Worm (Caenorhabditis elegans) whole organism, L3 larva: Measurements from ENCODE around the gene F10E7.2.

Source experiments
- ceh-82 ChIP-seq: fragments of 150-350 bp; optimal IDR thresholded peaks from 2 replicates; lab custom pipeline; 2014; ENCODE audit warnings: missing biosample characterization, missing genetic modification characterization
- fos-1 ChIP-seq: fragments of 150-350 bp; optimal IDR thresholded peaks from 2 replicates; lab custom pipeline; 2014; ENCODE audit warnings: missing biosample characterization, missing genetic modification characterization
- nhr-237 ChIP-seq: fragments of 150-350 bp; optimal IDR thresholded peaks from 2 replicates; lab custom pipeline; 2014; ENCODE audit warnings: missing biosample characterization, missing genetic modification characterization

DNA sequence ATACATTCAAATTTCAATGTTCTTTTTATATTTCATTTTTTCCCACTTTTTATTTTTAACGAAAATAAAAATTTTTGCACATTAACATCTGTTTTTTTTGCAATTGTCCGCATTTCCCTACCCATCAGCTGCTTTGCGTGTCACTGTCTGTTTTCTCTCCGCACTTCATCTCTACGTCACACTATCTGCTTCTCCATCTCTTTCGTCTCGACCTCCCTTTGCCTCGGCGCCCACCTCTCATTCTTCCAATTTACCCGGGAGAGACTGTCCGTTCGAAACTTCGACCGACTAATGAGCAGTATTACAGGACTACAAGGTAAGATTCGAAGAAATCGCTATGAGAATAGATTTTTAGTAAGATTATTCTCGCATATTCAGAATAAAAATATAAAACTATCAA is 33.4 kb downstream of the F10E7.2 start, which contains the start of gene C27H5.2:
- TF ChIP-seq ceh-82, result no peak
- TF ChIP-seq fos-1, result no peak
- no peak for TF ChIP-seq nhr-237 (tag; lab: Kevin White, UChicago)
